Worm (Caenorhabditis elegans) whole organism, L4 larva: ENCODE data around the gene T14B4.3.

Source experiments
- D1046.2 ChIP-seq: fragments of 200-800 bp; sonication (Bioruptor generic); IDR thresholded peaks from 2 replicates; pipeline ENCODE4 v1.3.6; 2022; ENCODE audit warnings: missing genetic modification characterization, missing compliant biosample characterization
- F37D6.2 ChIP-seq: sonication (generic microtip); optimal IDR thresholded peaks from 2 replicates; lab custom pipeline; 2016; ENCODE audit warnings: mild to moderate bottlenecking, missing genetic modification characterization, missing compliant biosample characterization
- F44E2.7 ChIP-seq: fragments of 200-800 bp; sonication (Bioruptor generic); IDR thresholded peaks from 2 replicates; pipeline ENCODE4 v2.1.2; 2022; ENCODE audit warnings: missing genetic modification characterization, missing compliant biosample characterization
- F49E8.2 ChIP-seq: sonication (generic microtip); optimal IDR thresholded peaks from 2 replicates; lab custom pipeline; 2016; ENCODE audit warnings: missing compliant biosample characterization, mild to moderate bottlenecking, missing genetic modification characterization, borderline replicate concordance
- R02D3.7 ChIP-seq: fragments of 150-350 bp; sonication (generic microtip); optimal IDR thresholded peaks from 3 replicates; lab custom pipeline; 2014; ENCODE audit warnings: missing biosample characterization, missing genetic modification characterization
- T20F7.1 ChIP-seq: fragments of 200-800 bp; sonication (Bioruptor generic); optimal IDR thresholded peaks from 2 replicates; lab custom pipeline; 2018; ENCODE audit warnings: mild to moderate bottlenecking, missing genetic modification characterization, missing compliant biosample characterization
- T26A8.4 ChIP-seq: fragments of 200-800 bp; sonication (Bioruptor generic); IDR thresholded peaks from 2 replicates; pipeline ENCODE4 v1.3.6; 2022; ENCODE audit warnings: missing genetic modification characterization, missing compliant biosample characterization
- Y105C5A.15 ChIP-seq: fragments of 200-800 bp; sonication (Bioruptor generic); IDR thresholded peaks from 2 replicates; pipeline ENCODE4 v1.3.6; 2022; ENCODE audit warnings: missing genetic modification characterization, missing compliant biosample characterization
- Y5F2A.4 ChIP-seq: fragments of 200-800 bp; sonication (Bioruptor generic); optimal IDR thresholded peaks from 2 replicates; lab custom pipeline; 2018; ENCODE audit warnings: mild to moderate bottlenecking, missing genetic modification characterization, missing compliant biosample characterization
- ZK546.5 ChIP-seq, 2 experiments: sonication (generic microtip); optimal IDR thresholded peaks; 2 replicates each; lab custom pipeline; 2017; ENCODE audit warnings: missing biosample characterization in 2 of 2, missing genetic modification characterization in 2 of 2
- ama-1 ChIP-seq: fragments of 150-350 bp; optimal IDR thresholded peaks from 2 replicates; lab custom pipeline; 2014; ENCODE audit warnings: inconsistent platforms, mixed read lengths
- ceh-32 ChIP-seq: sonication (generic microtip); optimal IDR thresholded peaks from 2 replicates; lab custom pipeline; 2016; ENCODE audit warnings: mild to moderate bottlenecking, missing genetic modification characterization, missing compliant biosample characterization; ENCODE audit not compliant: poor library complexity
- ces-1 ChIP-seq: fragments of 150-350 bp; sonication (generic microtip); optimal IDR thresholded peaks from 4 replicates; lab custom pipeline; 2014; ENCODE audit warnings: missing biosample characterization, missing genetic modification reagents, missing genetic modification characterization
- cey-2 ChIP-seq: sonication (generic microtip); optimal IDR thresholded peaks from 3 replicates; lab custom pipeline; 2017; ENCODE audit warnings: missing genetic modification characterization, mild to moderate bottlenecking, missing compliant biosample characterization, antibody characterized with exemption, borderline replicate concordance; ENCODE audit not compliant: insufficient read depth
- daf-8 ChIP-seq: fragments of 200-800 bp; sonication (Bioruptor generic); IDR thresholded peaks from 2 replicates; pipeline ENCODE4 v1.3.6; 2022; ENCODE audit warnings: missing genetic modification characterization, missing compliant biosample characterization
- dmd-6 ChIP-seq: fragments of 200-800 bp; sonication (Bioruptor generic); IDR thresholded peaks from 2 replicates; pipeline ENCODE4 v1.3.6; 2022; ENCODE audit warnings: missing genetic modification reagents, missing genetic modification characterization, missing compliant biosample characterization
- dmd-8 ChIP-seq: fragments of 200-800 bp; sonication (Bioruptor generic); IDR thresholded peaks from 2 replicates; pipeline ENCODE4 v1.3.6; 2022; ENCODE audit warnings: missing genetic modification characterization, missing compliant biosample characterization
- dpl-1 ChIP-seq: fragments of 150-350 bp; optimal IDR thresholded peaks from 2 replicates; lab custom pipeline; 2014; ENCODE audit warnings: missing biosample characterization, missing genetic modification reagents, missing genetic modification characterization
- duxl-1 ChIP-seq: sonication (generic microtip); optimal IDR thresholded peaks from 2 replicates; lab custom pipeline; 2016; ENCODE audit warnings: mild to moderate bottlenecking, missing genetic modification characterization, moderate library complexity, missing compliant biosample characterization; ENCODE audit not compliant: poor library complexity
- dve-1 ChIP-seq: sonication (generic microtip); optimal IDR thresholded peaks from 2 replicates; lab custom pipeline; 2017; ENCODE audit warnings: antibody characterized with exemption, mild to moderate bottlenecking, missing genetic modification characterization, missing compliant biosample characterization; ENCODE audit not compliant: insufficient read depth
- egl-27 ChIP-seq: sonication (generic microtip); optimal IDR thresholded peaks from 3 replicates; lab custom pipeline; 2017; ENCODE audit warnings: missing biosample characterization, missing genetic modification reagents, missing genetic modification characterization
- fkh-10 ChIP-seq: fragments of 150-350 bp; optimal IDR thresholded peaks from 2 replicates; lab custom pipeline; 2014; ENCODE audit warnings: missing biosample characterization, missing genetic modification reagents, missing genetic modification characterization
- gei-8 ChIP-seq: fragments of 200-800 bp; sonication (Bioruptor generic); optimal IDR thresholded peaks from 2 replicates; lab custom pipeline; 2018; ENCODE audit warnings: mild to moderate bottlenecking, missing genetic modification characterization, missing compliant biosample characterization
- jun-1 ChIP-seq: fragments of 150-350 bp; optimal IDR thresholded peaks from 2 replicates; lab custom pipeline; 2014; ENCODE audit warnings: missing biosample characterization, missing genetic modification reagents, missing genetic modification characterization
- lim-7 ChIP-seq: fragments of 200-800 bp; sonication (Bioruptor generic); IDR thresholded peaks from 2 replicates; pipeline ENCODE4 v1.3.6; 2022; ENCODE audit warnings: missing genetic modification characterization, missing compliant biosample characterization
- lin-15B ChIP-seq: fragments of 150-350 bp; sonication (generic microtip); optimal IDR thresholded peaks from 3 replicates; lab custom pipeline; 2014; ENCODE audit warnings: missing biosample characterization, missing genetic modification characterization
- lin-39 ChIP-seq: fragments of 150-350 bp; optimal IDR thresholded peaks from 2 replicates; lab custom pipeline; 2014; ENCODE audit warnings: missing biosample characterization, missing genetic modification reagents, missing genetic modification characterization
- lir-3 ChIP-seq: sonication (generic microtip); optimal IDR thresholded peaks from 2 replicates; lab custom pipeline; 2016; ENCODE audit warnings: mild to moderate bottlenecking, missing genetic modification characterization, missing compliant biosample characterization
- lsy-2 ChIP-seq, 2 experiments: fragments of 150-350 bp in 1 of 2; sonication (generic microtip) in 1 of 2; optimal IDR thresholded peaks; 2 replicates each; lab custom pipeline; 2014 to 2017; ENCODE audit warnings: missing biosample characterization in 2 of 2, missing genetic modification characterization in 2 of 2
- madf-5 ChIP-seq, 2 experiments: fragments of 200-800 bp; sonication (Bioruptor generic); IDR thresholded peaks; 2 replicates each; pipeline ENCODE4 v1.3.6; 2022; ENCODE audit warnings: missing compliant biosample characterization in 2 of 2, missing genetic modification characterization in 2 of 2
- mdt-29 ChIP-seq: fragments of 200-800 bp; sonication (Bioruptor generic); IDR thresholded peaks from 2 replicates; pipeline ENCODE4 v1.3.6; 2022; ENCODE audit warnings: missing genetic modification reagents, missing genetic modification characterization, missing compliant biosample characterization
- mep-1 ChIP-seq: fragments of 150-350 bp; sonication (generic microtip); optimal IDR thresholded peaks from 3 replicates; lab custom pipeline; 2014; ENCODE audit warnings: missing biosample characterization, missing genetic modification characterization
- mes-2 ChIP-seq: sonication (generic microtip); optimal IDR thresholded peaks from 2 replicates; lab custom pipeline; 2016; ENCODE audit warnings: missing genotype, mild to moderate bottlenecking, missing genetic modification characterization, missing compliant biosample characterization; ENCODE audit not compliant: poor library complexity, severe bottlenecking
- nhr-10 ChIP-seq: fragments of 150-350 bp; optimal IDR thresholded peaks from 2 replicates; lab custom pipeline; 2014; ENCODE audit warnings: missing biosample characterization, missing genetic modification characterization
- nhr-102 ChIP-seq: sonication (generic microtip); optimal IDR thresholded peaks from 2 replicates; lab custom pipeline; 2016; ENCODE audit warnings: mild to moderate bottlenecking, missing genetic modification characterization, moderate library complexity, missing compliant biosample characterization
- nhr-6 ChIP-seq: fragments of 150-350 bp; optimal IDR thresholded peaks from 2 replicates; lab custom pipeline; 2014; ENCODE audit warnings: missing biosample characterization, missing genetic modification characterization
- nhr-77 ChIP-seq: fragments of 150-350 bp; optimal IDR thresholded peaks from 2 replicates; lab custom pipeline; 2014; ENCODE audit warnings: missing biosample characterization, missing genetic modification characterization
- pha-4 ChIP-seq, 2 experiments: fragments of 150-350 bp in 1 of 2; fragments of 200-800 bp in 1 of 2; sonication (Bioruptor generic) in 1 of 2; IDR thresholded peaks in 1 of 2; optimal IDR thresholded peaks in 1 of 2; 2 replicates each; pipeline versions ENCODE4 v1.3.6 to Lab custom; 2014 to 2022; ENCODE audit warnings: missing genetic modification characterization in 2 of 2, missing genetic modification reagents in 2 of 2, missing biosample characterization in 1 of 2, missing compliant biosample characterization in 1 of 2
- rbr-2 ChIP-seq: sonication (generic microtip); optimal IDR thresholded peaks from 2 replicates; lab custom pipeline; 2016; ENCODE audit warnings: missing genotype, missing genetic modification characterization, missing compliant biosample characterization
- saeg-2 ChIP-seq: fragments of 200-800 bp; sonication (Bioruptor generic); IDR thresholded peaks from 2 replicates; pipeline ENCODE4 v1.3.6; 2022; ENCODE audit warnings: missing genetic modification reagents, missing genetic modification characterization, missing compliant biosample characterization
- sdz-12 ChIP-seq: fragments of 200-800 bp; sonication (Bioruptor generic); optimal IDR thresholded peaks from 2 replicates; lab custom pipeline; 2018; ENCODE audit warnings: mild to moderate bottlenecking, missing genetic modification characterization, missing compliant biosample characterization
- set-16 ChIP-seq: fragments of 200-800 bp; sonication (Bioruptor generic); IDR thresholded peaks from 2 replicates; pipeline ENCODE4 v1.3.6; 2022; ENCODE audit warnings: missing genetic modification reagents, missing genetic modification characterization, missing compliant biosample characterization
- skn-1 ChIP-seq: fragments of 150-350 bp; optimal IDR thresholded peaks from 2 replicates; lab custom pipeline; 2014; ENCODE audit warnings: missing biosample characterization, missing genetic modification characterization
- tra-1 ChIP-seq: fragments of 200-800 bp; sonication (Bioruptor generic); IDR thresholded peaks from 2 replicates; pipeline ENCODE4 v1.3.6; 2022; ENCODE audit warnings: missing genetic modification reagents, missing genetic modification characterization, missing compliant biosample characterization
- unc-39 ChIP-seq: sonication (generic microtip); optimal IDR thresholded peaks from 2 replicates; lab custom pipeline; 2017; ENCODE audit warnings: missing biosample characterization, missing genetic modification characterization
- unc-62 ChIP-seq, 3 experiments: fragments of 150-350 bp in 1 of 3; sonication (generic microtip); optimal IDR thresholded peaks in 2 of 3; peaks in 1 of 3; 1 replicate in 1 of 3; 2 replicates in 2 of 3; lab custom pipeline; 2014 to 2017; ENCODE audit warnings: missing biosample characterization in 3 of 3, missing genetic modification characterization in 3 of 3, missing genetic modification reagents in 3 of 3, missing genotype in 1 of 3
- vab-7 ChIP-seq: fragments of 200-800 bp; sonication (Bioruptor generic); IDR thresholded peaks from 2 replicates; pipeline ENCODE4 v1.3.6; 2022; ENCODE audit warnings: missing genetic modification reagents, missing genetic modification characterization, missing compliant biosample characterization
- zip-11 ChIP-seq: fragments of 200-800 bp; sonication (Bioruptor generic); IDR thresholded peaks from 2 replicates; pipeline ENCODE4 v1.3.6; 2022; ENCODE audit warnings: missing genetic modification characterization, missing compliant biosample characterization
- zip-2 ChIP-seq: fragments of 150-350 bp; optimal IDR thresholded peaks from 2 replicates; lab custom pipeline; 2014; ENCODE audit warnings: missing biosample characterization, missing genetic modification characterization
- ztf-11 ChIP-seq: fragments of 150-350 bp; optimal IDR thresholded peaks from 2 replicates; lab custom pipeline; 2014; ENCODE audit warnings: missing biosample characterization, missing genetic modification characterization
- ztf-7 ChIP-seq: fragments of 150-350 bp; optimal IDR thresholded peaks from 2 replicates; lab custom pipeline; 2014; ENCODE audit warnings: missing biosample characterization, missing genetic modification characterization

Gene T14B4.3

ce11 chrII:6734674-6735073, at the start of gene T14B4.3:
Gene T14B4.3 (plus strand): TSS chrII:6734937.
- TF ChIP-seq rbr-2 (peak; percentile 51), gei-8 (GFP tag; lab: Kevin White, UChicago) (no peak), lsy-2 (tag; optimal IDR thresholded peaks at IDR 0.05; lab: Kevin White, UChicago) (peak in 1 of 2 experiments; percentile 88), R02D3.7 (tag; lab: Kevin White, UChicago) (no peak), madf-5 (GFP tag; IDR thresholded peaks at IDR 0.05; lab: Robert Waterston, UW) (no peak), ama-1 (lab: Kevin White, UChicago) (no peak), F44E2.7 (no peak), nhr-77 (tag; lab: Kevin White, UChicago) (peak; percentile 77), lir-3 (tag; lab: Kevin White, UChicago) (no peak), pha-4 (GFP tag; IDR thresholded peaks at IDR 0.05; lab: Robert Waterston, UW) (no peak), pha-4 (tag; optimal IDR thresholded peaks at IDR 0.05; lab: Kevin White, UChicago) (peak; percentile 51), mdt-29 (GFP tag; lab: Robert Waterston, UW) (no peak), dmd-6 (GFP tag; lab: Robert Waterston, UW) (no peak), mes-2 (peak; percentile 94), tra-1 (GFP tag; lab: Robert Waterston, UW) (no peak), zip-11 (no peak), zip-2 (no peak), saeg-2 (GFP tag; lab: Robert Waterston, UW) (no peak), dmd-8 (GFP tag; lab: Robert Waterston, UW) (no peak), lin-15B (tag; lab: Kevin White, UChicago) (no peak), daf-8 (GFP tag; lab: Robert Waterston, UW) (no peak), ceh-32 (tag; lab: Kevin White, UChicago) (no peak), cey-2 (tag; lab: Kevin White, UChicago) (no peak), unc-62 (GFP tag; optimal IDR thresholded peaks at IDR 0.05 in 1 of 2; lab: Kevin White, UChicago) (no peak), unc-62 (tag; optimal IDR thresholded peaks at IDR 0.05; lab: Kevin White, UChicago) (no peak), mep-1 (peak; percentile 73), fkh-10 (GFP tag; lab: Kevin White, UChicago) (no peak), unc-39 (tag; lab: Kevin White, UChicago) (no peak), nhr-102 (tag; lab: Kevin White, UChicago) (no peak), skn-1 (no peak), duxl-1 (tag; lab: Kevin White, UChicago) (no peak), ces-1 (no peak), D1046.2 (no peak), egl-27 (tag; lab: Kevin White, UChicago) (no peak), Y5F2A.4 (GFP tag; lab: Kevin White, UChicago) (no peak), T26A8.4 (GFP tag; lab: Robert Waterston, UW) (no peak), F37D6.2 (tag; lab: Kevin White, UChicago) (no peak), T20F7.1 (GFP tag; lab: Kevin White, UChicago) (peak; percentile 74), lim-7 (GFP tag; lab: Robert Waterston, UW) (no peak), nhr-10 (tag; lab: Kevin White, UChicago) (no peak), sdz-12 (GFP tag; lab: Kevin White, UChicago) (no peak), nhr-6 (peak; percentile 75), lin-39 (tag; lab: Kevin White, UChicago) (no peak), dve-1 (tag; lab: Kevin White, UChicago) (peak; percentile 61), vab-7 (no peak; the same call in 1 of the 2 replicates), jun-1 (tag; lab: Kevin White, UChicago) (no peak), set-16 (GFP tag; lab: Robert Waterston, UW) (no peak), dpl-1 (peak; percentile 61), ztf-7 (tag; lab: Kevin White, UChicago) (no peak), F49E8.2 (tag; lab: Kevin White, UChicago) (no peak), ztf-11 (tag; lab: Kevin White, UChicago) (no peak), Y105C5A.15 (no peak), ZK546.5 (tag; optimal IDR thresholded peaks at IDR 0.05; lab: Kevin White, UChicago) (no peak)
